Fruit fly (Drosophila melanogaster) whole organism, embryonic: Measurements from ENCODE around the gene Gr2a.

Experiments used
- Atf6 ChIP-seq: fragments of 200-800 bp; sonication (Bioruptor generic); IDR thresholded peaks from 2 replicates; pipeline ENCODE4 v1.3.6; 2022; ENCODE audit warnings: missing biosample characterization, missing genetic modification characterization
- CG1024 ChIP-seq: fragments of 200-800 bp; sonication (Bioruptor generic); IDR thresholded peaks from 2 replicates; pipeline ENCODE4 v1.3.6; 2022; ENCODE audit warnings: missing biosample characterization, missing genetic modification characterization
- CG10565 ChIP-seq: fragments of 200-800 bp; sonication (Bioruptor generic); optimal IDR thresholded peaks from 3 replicates; lab custom pipeline; 2016; ENCODE audit warnings: missing biosample characterization, mild to moderate bottlenecking, missing genetic modification characterization
- CG11247 ChIP-seq: fragments of 200-800 bp; sonication (Bioruptor generic); IDR thresholded peaks from 2 replicates; pipeline ENCODE4 v1.3.6; 2022; ENCODE audit warnings: missing biosample characterization, missing genetic modification characterization
- CG12391 ChIP-seq: fragments of 200-800 bp; sonication (Bioruptor generic); optimal IDR thresholded peaks from 3 replicates; lab custom pipeline; 2018; ENCODE audit warnings: missing biosample characterization, mild to moderate bottlenecking, missing genetic modification characterization, moderate library complexity
- CG13287 ChIP-seq: fragments of 200-800 bp; sonication (Bioruptor generic); IDR thresholded peaks from 2 replicates; pipeline ENCODE4 v1.3.6; 2022; ENCODE audit warnings: missing biosample characterization, missing genetic modification characterization; ENCODE audit not compliant: partially characterized antibody
- CG1529 ChIP-seq: fragments of 200-800 bp; sonication (Bioruptor generic); optimal IDR thresholded peaks from 3 replicates; lab custom pipeline; 2018; ENCODE audit warnings: missing biosample characterization, missing genetic modification characterization
- CG17568 ChIP-seq: fragments of 200-800 bp; sonication (Bioruptor generic); optimal IDR thresholded peaks from 2 replicates; lab custom pipeline; 2018; ENCODE audit warnings: missing biosample characterization, mild to moderate bottlenecking, missing genetic modification characterization, moderate library complexity
- CG2120 ChIP-seq: fragments of 200-800 bp; sonication (Bioruptor generic); optimal IDR thresholded peaks from 3 replicates; lab custom pipeline; 2016; ENCODE audit warnings: missing biosample characterization, missing genetic modification characterization
- CG2129 ChIP-seq: fragments of 200-800 bp; sonication (Bioruptor generic); IDR thresholded peaks from 2 replicates; pipeline ENCODE4 v1.3.6; 2022; ENCODE audit warnings: missing biosample characterization, missing genetic modification characterization; ENCODE audit not compliant: partially characterized antibody
- CG2712 ChIP-seq: fragments of 200-800 bp; optimal IDR thresholded peaks from 3 replicates; lab custom pipeline; 2019; ENCODE audit warnings: missing biosample characterization, mild to moderate bottlenecking, missing genetic modification characterization, moderate library complexity
- CG4328 ChIP-seq: fragments of 200-800 bp; sonication (Bioruptor generic); optimal IDR thresholded peaks from 3 replicates; lab custom pipeline; 2017; ENCODE audit warnings: missing biosample characterization, missing genetic modification reagents, missing genetic modification characterization
- CG5180 ChIP-seq: fragments of 200-800 bp; sonication (Bioruptor generic); optimal IDR thresholded peaks from 3 replicates; lab custom pipeline; 2017; ENCODE audit warnings: missing biosample characterization, missing genetic modification characterization, mild to moderate bottlenecking, moderate library complexity, missing genetic modification reagents
- CG7372 ChIP-seq: fragments of 200-800 bp; sonication (Bioruptor generic); IDR thresholded peaks from 2 replicates; pipeline ENCODE4 v1.3.6; 2022; ENCODE audit warnings: missing biosample characterization, missing genetic modification characterization
- CG7963 ChIP-seq: fragments of 200-800 bp; sonication (Bioruptor generic); IDR thresholded peaks from 3 replicates; pipeline ENCODE4 v1.3.6; 2022; ENCODE audit warnings: missing biosample characterization, missing genetic modification characterization; ENCODE audit not compliant: partially characterized antibody
- CG8281 ChIP-seq: fragments of 200-800 bp; sonication (Bioruptor generic); optimal IDR thresholded peaks from 2 replicates; lab custom pipeline; 2018; ENCODE audit warnings: missing biosample characterization, mild to moderate bottlenecking, missing genetic modification characterization, moderate library complexity
- CG9215 ChIP-seq: fragments of 200-800 bp; sonication (Bioruptor generic); IDR thresholded peaks from 2 replicates; pipeline ENCODE4 v1.3.6; 2022; ENCODE audit warnings: missing biosample characterization, missing genetic modification characterization
- CTCF ChIP-seq: fragments of 200-800 bp; sonication (Bioruptor generic); optimal IDR thresholded peaks from 2 replicates; lab custom pipeline; 2017; ENCODE audit warnings: missing biosample characterization, mild to moderate bottlenecking, missing genetic modification characterization, moderate library complexity
- D ChIP-seq, 2 experiments: fragments of 200-800 bp in 1 of 2; fragments of >200 bp in 1 of 2; sonication (Bioruptor generic) in 1 of 2; optimal IDR thresholded peaks; 2 replicates in 1 of 2; 3 replicates in 1 of 2; lab custom pipeline; 2017; ENCODE audit warnings: mild to moderate bottlenecking in 1 of 2, missing biosample characterization in 1 of 2, missing genetic modification characterization in 1 of 2, missing genetic modification reagents in 1 of 2
- Dek ChIP-seq: fragments of 200-800 bp; sonication (Bioruptor generic); optimal IDR thresholded peaks from 3 replicates; lab custom pipeline; 2019; ENCODE audit warnings: missing biosample characterization, mild to moderate bottlenecking, missing genetic modification characterization, moderate library complexity
- Dip2 ChIP-seq: fragments of 200-800 bp; sonication (Bioruptor generic); IDR thresholded peaks from 2 replicates; pipeline ENCODE4 v1.3.6; 2022; ENCODE audit warnings: missing biosample characterization, missing genetic modification characterization
- ERR ChIP-seq: fragments of 200-800 bp; sonication (Bioruptor generic); optimal IDR thresholded peaks from 2 replicates; lab custom pipeline; 2016; ENCODE audit warnings: missing biosample characterization, missing genetic modification characterization
- Ets65A ChIP-seq: fragments of 200-800 bp; sonication (Bioruptor generic); peaks from one replicate; lab custom pipeline; 2016; ENCODE audit warnings: missing biosample characterization, missing genetic modification characterization
- Fer2 ChIP-seq: fragments of 200-800 bp; sonication (Bioruptor generic); optimal IDR thresholded peaks from 2 replicates; lab custom pipeline; 2018; ENCODE audit warnings: missing biosample characterization, mild to moderate bottlenecking, missing genetic modification characterization, moderate library complexity
- Gsc ChIP-seq: fragments of 200-800 bp; sonication (Bioruptor generic); IDR thresholded peaks from 2 replicates; pipeline ENCODE4 v1.3.6; 2022; ENCODE audit warnings: missing biosample characterization, missing genetic modification characterization
- Hr39 ChIP-seq: fragments of >200 bp; optimal IDR thresholded peaks from 2 replicates; lab custom pipeline; 2017
- NfI ChIP-seq: fragments of 200-800 bp; sonication (Bioruptor generic); optimal IDR thresholded peaks from 3 replicates; lab custom pipeline; 2018; ENCODE audit warnings: missing biosample characterization, mild to moderate bottlenecking, missing genetic modification characterization, moderate library complexity
- Sox100B ChIP-seq: fragments of 200-800 bp; sonication (Bioruptor generic); optimal IDR thresholded peaks from 3 replicates; lab custom pipeline; 2018; ENCODE audit warnings: missing biosample characterization, mild to moderate bottlenecking, missing genetic modification characterization
- Sry-δ ChIP-seq: fragments of 200-800 bp; sonication (Bioruptor generic); optimal IDR thresholded peaks from 2 replicates; lab custom pipeline; 2016; ENCODE audit warnings: missing biosample characterization, missing genetic modification characterization
- abd-A ChIP-seq: fragments of 200-800 bp; sonication (Bioruptor generic); optimal IDR thresholded peaks from 3 replicates; lab custom pipeline; 2019; ENCODE audit warnings: missing biosample characterization, mild to moderate bottlenecking, missing genetic modification characterization, moderate library complexity
- ash1 ChIP-seq: fragments of 200-800 bp; sonication (Bioruptor generic); optimal IDR thresholded peaks from 2 replicates; lab custom pipeline; 2018; ENCODE audit warnings: missing biosample characterization, mild to moderate bottlenecking, missing genetic modification characterization
- bcd ChIP-seq: fragments of 200-800 bp; sonication (Bioruptor generic); optimal IDR thresholded peaks from 2 replicates; lab custom pipeline; 2017; ENCODE audit warnings: missing biosample characterization, mild to moderate bottlenecking, missing genetic modification characterization
- cas ChIP-seq: fragments of 200-800 bp; sonication (Bioruptor generic); IDR thresholded peaks from 2 replicates; pipeline ENCODE4 v1.3.6; 2022; ENCODE audit warnings: missing biosample characterization, missing genetic modification characterization
- chinmo ChIP-seq: fragments of 200-800 bp; sonication (Bioruptor generic); IDR thresholded peaks from 4 replicates; pipeline ENCODE4 v1.3.6; 2022; ENCODE audit warnings: missing biosample characterization, missing genetic modification characterization; ENCODE audit not compliant: partially characterized antibody
- chn ChIP-seq: fragments of 200-800 bp; sonication (Bioruptor generic); optimal IDR thresholded peaks from 2 replicates; lab custom pipeline; 2016; ENCODE audit warnings: missing biosample characterization, missing genetic modification characterization
- corto ChIP-seq: fragments of 200-800 bp; sonication (Bioruptor generic); optimal IDR thresholded peaks from 2 replicates; lab custom pipeline; 2016; ENCODE audit warnings: missing biosample characterization, mild to moderate bottlenecking, missing genetic modification characterization, moderate library complexity
- disco-r ChIP-seq: fragments of 200-800 bp; sonication (Bioruptor generic); optimal IDR thresholded peaks from 2 replicates; lab custom pipeline; 2016; ENCODE audit warnings: missing biosample characterization, missing genetic modification characterization
- exex ChIP-seq: fragments of 200-800 bp; sonication (Bioruptor generic); optimal IDR thresholded peaks from 4 replicates; lab custom pipeline; 2018; ENCODE audit warnings: missing biosample characterization, mild to moderate bottlenecking, missing genetic modification characterization, moderate library complexity
- grau ChIP-seq: fragments of 200-800 bp; optimal IDR thresholded peaks from 3 replicates; lab custom pipeline; 2019; ENCODE audit warnings: missing biosample characterization, mild to moderate bottlenecking, missing genetic modification characterization, moderate library complexity
- ind ChIP-seq: fragments of 200-800 bp; sonication (Bioruptor generic); optimal IDR thresholded peaks from 3 replicates; lab custom pipeline; 2016; ENCODE audit warnings: missing biosample characterization, missing genetic modification characterization
- nom ChIP-seq: fragments of 200-800 bp; sonication (Bioruptor generic); optimal IDR thresholded peaks from 2 replicates; lab custom pipeline; 2017; ENCODE audit warnings: missing biosample characterization, missing genetic modification characterization, mild to moderate bottlenecking, moderate library complexity, missing genetic modification reagents
- psq ChIP-seq: fragments of 200-800 bp; sonication (Bioruptor generic); optimal IDR thresholded peaks from 2 replicates; lab custom pipeline; 2017; ENCODE audit warnings: missing biosample characterization, missing genetic modification characterization
- sc ChIP-seq, 3 experiments: fragments of >200 bp in 2 of 3; fragments of 200-800 bp in 1 of 3; sonication (Bioruptor generic) in 1 of 3; optimal IDR thresholded peaks; 2 replicates in 2 of 3; 3 replicates in 1 of 3; lab custom pipeline; 2017; ENCODE audit warnings: mild to moderate bottlenecking in 1 of 3, missing biosample characterization in 1 of 3, missing genetic modification characterization in 1 of 3, missing genetic modification reagents in 1 of 3
- shn ChIP-seq: fragments of 200-800 bp; sonication (Bioruptor generic); optimal IDR thresholded peaks from 3 replicates; lab custom pipeline; 2016; ENCODE audit warnings: missing biosample characterization, missing genetic modification characterization
- sr ChIP-seq: fragments of 200-800 bp; sonication (Bioruptor generic); IDR thresholded peaks from 3 replicates; pipeline ENCODE4 v1.3.6; 2022; ENCODE audit warnings: missing biosample characterization, missing genetic modification characterization
- tio ChIP-seq: fragments of 200-800 bp; sonication (Bioruptor generic); optimal IDR thresholded peaks from 2 replicates; lab custom pipeline; 2017; ENCODE audit warnings: missing biosample characterization, missing genetic modification characterization, inconsistent platforms
- trem ChIP-seq: fragments of 200-800 bp; optimal IDR thresholded peaks from 3 replicates; lab custom pipeline; 2019; ENCODE audit warnings: missing biosample characterization, mild to moderate bottlenecking, missing genetic modification characterization, moderate library complexity
- vfl ChIP-seq: fragments of 200-800 bp; sonication (Bioruptor generic); optimal IDR thresholded peaks from 2 replicates; lab custom pipeline; 2016; ENCODE audit warnings: missing biosample characterization, missing genetic modification characterization
- zen ChIP-seq: fragments of 200-800 bp; sonication (Bioruptor generic); optimal IDR thresholded peaks from 3 replicates; lab custom pipeline; 2018; ENCODE audit warnings: missing biosample characterization, mild to moderate bottlenecking, missing genetic modification characterization, moderate library complexity

Gene Gr2a

DNA sequence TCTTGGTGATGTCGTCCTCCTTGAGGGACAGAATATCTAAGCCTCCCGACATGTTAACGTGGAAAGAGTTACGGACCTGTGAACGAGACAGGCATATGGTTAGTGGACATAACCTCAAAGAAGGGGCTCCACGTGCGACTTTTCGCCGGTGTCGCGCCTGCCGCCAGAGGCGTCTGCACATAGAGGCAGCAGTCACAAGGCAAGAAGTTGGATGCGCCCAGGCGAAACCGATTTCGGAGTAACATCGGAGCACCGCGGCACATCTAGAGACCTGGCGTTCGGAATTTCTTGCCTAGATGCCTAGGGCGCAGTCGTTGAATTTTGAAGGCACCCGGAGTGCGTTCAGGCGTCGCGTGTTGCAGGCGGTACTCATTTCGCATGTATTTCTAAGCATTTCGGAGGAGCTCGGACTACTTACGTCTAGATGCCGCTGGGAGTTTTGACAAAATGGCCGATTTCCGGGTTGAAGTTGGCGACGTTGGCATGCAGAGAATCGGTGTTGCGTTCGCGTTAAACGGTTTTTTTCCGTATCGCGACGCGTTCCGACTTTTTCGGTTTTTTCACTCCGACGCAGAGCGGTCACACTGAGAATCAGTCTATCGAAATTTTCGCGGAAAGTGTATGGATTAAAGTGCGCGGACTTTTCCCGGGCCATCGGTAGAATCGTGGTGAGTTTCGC, 30.7 kb downstream of the Gr2a start, which contains the start of the genes sta and inc:
sta (minus strand) TSS at position 574 of the 679 bp plus-strand sequence.
inc (plus strand) TSS at position 640 of the 679 bp plus-strand sequence.
- TF ChIP-seq zen (tag; lab: Kevin White, UChicago) (peak; percentile 31), chinmo (peak; percentile 69; the same call in 2 of the 4 replicates), ERR (GFP tag; lab: Kevin White, UChicago) (no peak), tio (GFP tag; lab: Kevin White, UChicago) (no peak), CG7963 (GFP tag; lab: Robert Waterston, UW) (no peak), CG12391 (tag; lab: Kevin White, UChicago) (peak; percentile 58), CG1529 (peak; percentile 31), chn (GFP tag; lab: Kevin White, UChicago) (peak; percentile 59), ash1 (peak; percentile 81), nom (GFP tag; lab: Kevin White, UChicago) (peak; percentile 89), bcd (GFP tag; lab: Kevin White, UChicago) (peak; percentile 85), Dip2 (GFP tag; lab: Robert Waterston, UW) (no peak), sr (GFP tag; lab: Robert Waterston, UW) (0 out of 3 replicates have a peak, but pooled peaks have one; percentile 8), exex (no peak), CG8281 (tag; lab: Kevin White, UChicago) (no peak), CG4328 (GFP tag; lab: Kevin White, UChicago) (peak; percentile 69), disco-r (GFP tag; lab: Kevin White, UChicago) (no peak), Sox100B (no peak), Gsc (GFP tag; lab: Robert Waterston, UW) (no peak), grau (tag; lab: Kevin White, UChicago) (peak; percentile 61), Atf6 (GFP tag; lab: Robert Waterston, UW) (peak; percentile 67), Sry-δ (GFP tag; lab: Kevin White, UChicago) (peak; percentile 82), CG1024 (GFP tag; lab: Robert Waterston, UW) (no peak), sc (optimal IDR thresholded peaks at IDR 0.05; lab: Kevin White, UChicago) (no peak), sc (GFP tag; optimal IDR thresholded peaks at IDR 0.05; lab: Kevin White, UChicago) (peak; percentile 31), corto (no peak), ind (GFP tag; lab: Kevin White, UChicago) (peak; percentile 2), CG2120 (GFP tag; lab: Kevin White, UChicago) (peak; percentile 60), CTCF (peak; percentile 18), CG2129 (GFP tag; lab: Robert Waterston, UW) (no peak), CG7372 (0 out of 2 replicates have a peak, but pooled peaks have one; percentile 19), shn (GFP tag; lab: Kevin White, UChicago) (peak; percentile 30), CG2712 (peak; percentile 69), abd-A (tag; lab: Kevin White, UChicago) (peak; percentile 55), cas (GFP tag; lab: Robert Waterston, UW) (no peak), Fer2 (peak; percentile 52), vfl (GFP tag; lab: Kevin White, UChicago) (peak; percentile 42), trem (tag; lab: Kevin White, UChicago) (peak; percentile 81), NfI (GFP tag; lab: Kevin White, UChicago) (peak; percentile 75), Ets65A (no peak), CG13287 (GFP tag; lab: Robert Waterston, UW) (peak; percentile 80), Dek (peak; percentile 50), CG17568 (GFP tag; lab: Kevin White, UChicago) (no peak), D (optimal IDR thresholded peaks at IDR 0.05; lab: Kevin White, UChicago) (no peak), D (GFP tag; optimal IDR thresholded peaks at IDR 0.05; lab: Kevin White, UChicago) (peak; percentile 46), CG11247 (GFP tag; lab: Robert Waterston, UW) (peak; percentile 43), Hr39 (lab: Kevin White, UChicago) (no peak), CG5180 (peak; percentile 50), psq (GFP tag; lab: Kevin White, UChicago) (no peak), CG9215 (GFP tag; lab: Robert Waterston, UW) (no peak), CG10565 (GFP tag; lab: Kevin White, UChicago) (no peak)
